Fruit fly (Drosophila melanogaster) whole organism, pupa: Measurements from ENCODE around the gene CNPYb.

Source experiments
- CG10348 ChIP-seq: fragments of 200-800 bp; sonication (Bioruptor generic); IDR thresholded peaks from 2 replicates; pipeline ENCODE4 v1.3.6; 2022; ENCODE audit warnings: missing biosample characterization, missing genetic modification characterization
- CG12605 ChIP-seq: fragments of 200-800 bp; sonication (Bioruptor generic); IDR thresholded peaks from 2 replicates; pipeline ENCODE4 v1.3.6; 2022; ENCODE audit warnings: missing biosample characterization, missing genetic modification characterization
- CG13204 ChIP-seq: fragments of 200-800 bp; sonication (Bioruptor generic); optimal IDR thresholded peaks from 2 replicates; lab custom pipeline; 2018; ENCODE audit warnings: missing biosample characterization, mild to moderate bottlenecking, missing genetic modification characterization, moderate library complexity
- CG14655 ChIP-seq: fragments of 200-800 bp; sonication (Bioruptor generic); optimal IDR thresholded peaks from 3 replicates; lab custom pipeline; 2017; ENCODE audit warnings: mild to moderate bottlenecking, missing biosample characterization, missing genetic modification reagents, missing genetic modification characterization
- CG15710 ChIP-seq: fragments of 200-800 bp; sonication (Bioruptor generic); optimal IDR thresholded peaks from 2 replicates; lab custom pipeline; 2018; ENCODE audit warnings: missing biosample characterization, mild to moderate bottlenecking, missing genetic modification characterization, moderate library complexity
- CG17806 ChIP-seq: fragments of 200-800 bp; sonication (Bioruptor generic); optimal IDR thresholded peaks from 2 replicates; lab custom pipeline; 2018; ENCODE audit warnings: missing biosample characterization, mild to moderate bottlenecking, missing genetic modification characterization, moderate library complexity
- CG32121 ChIP-seq: fragments of 200-800 bp; sonication (Bioruptor generic); IDR thresholded peaks from 2 replicates; pipeline ENCODE4 v1.3.6; 2022; ENCODE audit warnings: missing biosample characterization, missing genetic modification characterization
- CG34367 ChIP-seq: fragments of 200-800 bp; sonication (Bioruptor generic); optimal IDR thresholded peaks from 2 replicates; lab custom pipeline; 2018; ENCODE audit warnings: missing biosample characterization, mild to moderate bottlenecking, missing genetic modification characterization
- CG4496 ChIP-seq: fragments of 200-800 bp; sonication (Bioruptor generic); IDR thresholded peaks from 3 replicates; pipeline ENCODE4 v1.3.6; 2022; ENCODE audit warnings: missing biosample characterization, missing genetic modification characterization
- CG8159 ChIP-seq: fragments of 200-800 bp; sonication (Bioruptor generic); optimal IDR thresholded peaks from 3 replicates; lab custom pipeline; 2018; ENCODE audit warnings: missing biosample characterization, mild to moderate bottlenecking, missing genetic modification characterization, moderate library complexity
- CG8301 ChIP-seq: fragments of 200-800 bp; sonication (Bioruptor generic); optimal IDR thresholded peaks from 2 replicates; lab custom pipeline; 2018; ENCODE audit warnings: missing biosample characterization, mild to moderate bottlenecking, missing genetic modification characterization
- CG9948 ChIP-seq: fragments of 200-800 bp; sonication (Bioruptor generic); optimal IDR thresholded peaks from 2 replicates; lab custom pipeline; 2018; ENCODE audit warnings: missing biosample characterization, mild to moderate bottlenecking, missing genetic modification characterization, moderate library complexity
- D1 ChIP-seq: fragments of 200-800 bp; sonication (Bioruptor generic); optimal IDR thresholded peaks from 2 replicates; lab custom pipeline; 2018; ENCODE audit warnings: missing biosample characterization, mild to moderate bottlenecking, missing genetic modification characterization, moderate library complexity
- EcR ChIP-seq: fragments of 200-800 bp; sonication (Bioruptor generic); optimal IDR thresholded peaks from 3 replicates; lab custom pipeline; 2019; ENCODE audit warnings: missing biosample characterization, missing genetic modification characterization, mild to moderate bottlenecking, moderate library complexity, missing genetic modification reagents
- Ets98B ChIP-seq: fragments of 200-800 bp; sonication (Bioruptor generic); IDR thresholded peaks from 2 replicates; pipeline ENCODE4 v1.3.6; 2022; ENCODE audit warnings: missing biosample characterization, missing genetic modification characterization
- Pif1A ChIP-seq: fragments of 200-800 bp; sonication (Bioruptor generic); optimal IDR thresholded peaks from 3 replicates; lab custom pipeline; 2016; ENCODE audit warnings: missing biosample characterization, missing genetic modification characterization
- Pif1B ChIP-seq: fragments of 200-800 bp; sonication (Bioruptor generic); optimal IDR thresholded peaks from 3 replicates; lab custom pipeline; 2016; ENCODE audit warnings: missing biosample characterization, missing genetic modification characterization
- Snoo ChIP-seq: fragments of 200-800 bp; sonication (Bioruptor generic); optimal IDR thresholded peaks from 3 replicates; lab custom pipeline; 2017; ENCODE audit warnings: missing biosample characterization, mild to moderate bottlenecking, missing genetic modification characterization, inconsistent platforms
- fd96Ca ChIP-seq: fragments of 200-800 bp; sonication (Bioruptor generic); IDR thresholded peaks from 3 replicates; pipeline ENCODE4 v1.3.6; 2022; ENCODE audit warnings: missing biosample characterization, missing genetic modification characterization
- gl ChIP-seq: fragments of 200-800 bp; sonication (Bioruptor generic); optimal IDR thresholded peaks from 2 replicates; lab custom pipeline; 2018; ENCODE audit warnings: missing biosample characterization, mild to moderate bottlenecking, missing genetic modification characterization
- rn ChIP-seq: fragments of 200-800 bp; sonication (Bioruptor generic); IDR thresholded peaks from 2 replicates; pipeline ENCODE4 v1.3.6; 2022; ENCODE audit warnings: missing biosample characterization, missing genetic modification characterization

The CNPYb gene

dm6 chr3L:19046389-19047042, 49.5 kb downstream of the CNPYb start:
- TF ChIP-seq CG8301 (tag; lab: Kevin White, UChicago) (peak; percentile 45), Ets98B (GFP tag; lab: Robert Waterston, UW) (no peak), CG32121 (GFP tag; lab: Robert Waterston, UW) (no peak), rn (no peak), EcR (GFP tag; lab: Kevin White, UChicago) (peak; percentile 5), D1 (peak; percentile 39), Snoo (tag; lab: Kevin White, UChicago) (peak; percentile 82), CG12605 (GFP tag; lab: Robert Waterston, UW) (no peak), CG17806 (peak; percentile 62), CG14655 (GFP tag; lab: Kevin White, UChicago) (peak; percentile 74), CG15710 (tag; lab: Kevin White, UChicago) (peak; percentile 69), Pif1A (GFP tag; lab: Kevin White, UChicago) (peak; percentile 57), gl (tag; lab: Kevin White, UChicago) (peak; percentile 7), CG4496 (GFP tag; lab: Robert Waterston, UW) (no peak), CG9948 (tag; lab: Kevin White, UChicago) (peak; percentile 69), CG8159 (tag; lab: Kevin White, UChicago) (peak; percentile 75), CG34367 (tag; lab: Kevin White, UChicago) (peak; percentile 26), CG13204 (GFP tag; lab: Kevin White, UChicago) (no peak), CG10348 (GFP tag; lab: Robert Waterston, UW) (no peak), Pif1B (GFP tag; lab: Kevin White, UChicago) (peak; percentile 65), fd96Ca (GFP tag; lab: Robert Waterston, UW) (no peak)

dm6 chr3L:19045299-19046025, 50.6 kb downstream of the CNPYb start, which contains the start of gene nkd:
nkd (minus strand) TSS chr3L:19045449.
- TF ChIP-seq CG14655 (GFP tag; lab: Kevin White, UChicago) (peak; percentile 76), Pif1A (GFP tag; lab: Kevin White, UChicago) (peak; percentile 68), CG8301 (tag; lab: Kevin White, UChicago) (peak; percentile 76), EcR (GFP tag; lab: Kevin White, UChicago) (peak; percentile 49), D1 (peak; percentile 92), CG9948 (tag; lab: Kevin White, UChicago) (peak; percentile 79), CG17806 (peak; percentile 88), Ets98B (GFP tag; lab: Robert Waterston, UW) (peak; percentile 91), CG8159 (tag; lab: Kevin White, UChicago) (peak; percentile 85), fd96Ca (GFP tag; lab: Robert Waterston, UW) (no peak; the same call in 2 of the 3 replicates), CG10348 (GFP tag; lab: Robert Waterston, UW) (no peak), CG32121 (GFP tag; lab: Robert Waterston, UW) (peak; percentile 91), Pif1B (GFP tag; lab: Kevin White, UChicago) (peak; percentile 71), CG34367 (tag; lab: Kevin White, UChicago) (peak; percentile 78), Snoo (tag; lab: Kevin White, UChicago) (peak; percentile 82), rn (0 out of 2 replicates have a peak, but pooled peaks have one; percentile 20), CG12605 (GFP tag; lab: Robert Waterston, UW) (peak; percentile 85), CG13204 (GFP tag; lab: Kevin White, UChicago) (peak; percentile 29), gl (tag; lab: Kevin White, UChicago) (peak; percentile 17), CG4496 (GFP tag; lab: Robert Waterston, UW) (peak; percentile 87), CG15710 (tag; lab: Kevin White, UChicago) (peak; percentile 85)
- TF ChIP-seq, all 21 proteins: peak for 19
